Fruit fly (Drosophila melanogaster): Measurements from ENCODE around the gene CG13078.

Gene CG13078

dm6 chr2L:19542268-19542773, 21.4 kb upstream of the CG13078 start (continued):
- TF ChIP-seq tna (GFP tag; IDR thresholded peaks at IDR 0.05; ENCODE audit: partially characterized antibody) (peak; percentile 92), CG8290 (GFP tag; optimal IDR thresholded peaks at IDR 0.05) (no peak), CG8290 (tag; optimal IDR thresholded peaks at IDR 0.05) (peak in 1 of 2 experiments; percentile 48), nerfin-1 (tag; optimal IDR thresholded peaks at IDR 0.05) (peak; percentile 63), eve (GFP tag; optimal IDR thresholded peaks at IDR 0.05) (no peak), Stat92E (GFP tag; optimal IDR thresholded peaks at IDR 0.05) (peak in 1 of 3 experiments; percentile 35), Abd-B (GFP tag; optimal IDR thresholded peaks at IDR 0.05) (peak; percentile 46), ato (GFP tag; IDR thresholded peaks at IDR 0.05; ENCODE audit: partially characterized antibody) (peak; percentile 94), Fer1 (GFP tag; optimal IDR thresholded peaks at IDR 0.05) (peak; percentile 26), CG31365 (tag; optimal IDR thresholded peaks at IDR 0.05) (no peak), CG2129 (GFP tag; IDR thresholded peaks at IDR 0.05; ENCODE audit: partially characterized antibody) (peak; percentile 62), Med (GFP tag) (peak; percentile 59), CG14014 (GFP tag; IDR thresholded peaks at IDR 0.05) (no peak), mld (GFP tag; IDR thresholded peaks at IDR 0.05; ENCODE audit: partially characterized antibody) (peak; percentile 84), CG17186 (GFP tag; optimal IDR thresholded peaks at IDR 0.05) (no peak), CG16813 (GFP tag; IDR thresholded peaks at IDR 0.05; ENCODE audit: partially characterized antibody) (peak; percentile 89), vnd (GFP tag; IDR thresholded peaks at IDR 0.05; ENCODE audit: partially characterized antibody) (peak; percentile 91), sd (tag; optimal IDR thresholded peaks at IDR 0.05) (peak; percentile 50), CG14441 (GFP tag; IDR thresholded peaks at IDR 0.05) (no peak), grn (GFP tag; optimal IDR thresholded peaks at IDR 0.05) (peak; percentile 62), dmrt99B (tag; optimal IDR thresholded peaks at IDR 0.05) (no peak), gfzf (GFP tag; optimal IDR thresholded peaks at IDR 0.05) (peak; percentile 45), CG17568 (GFP tag; optimal IDR thresholded peaks at IDR 0.05) (no peak), Poxn (GFP tag; IDR thresholded peaks at IDR 0.05) (no peak), zen (tag; optimal IDR thresholded peaks at IDR 0.05) (peak; percentile 8), HLH4C (GFP tag; IDR thresholded peaks at IDR 0.05; ENCODE audit: partially characterized antibody) (peak; percentile 95), Fer2 (tag; optimal IDR thresholded peaks at IDR 0.05) (no peak), Hmr (GFP tag; optimal IDR thresholded peaks at IDR 0.05) (peak; percentile 28), CG3995 (GFP tag; optimal IDR thresholded peaks at IDR 0.05) (peak; percentile 99), CG13894 (tag; optimal IDR thresholded peaks at IDR 0.05) (peak; percentile 28), YL-1 (GFP tag; optimal IDR thresholded peaks at IDR 0.05) (peak; percentile 78), CG14710 (tag; optimal IDR thresholded peaks at IDR 0.05) (peak; percentile 30), nerfin-2 (GFP tag; IDR thresholded peaks at IDR 0.05; ENCODE audit: partially characterized antibody) (peak; percentile 95), CG2116 (GFP tag; optimal IDR thresholded peaks at IDR 0.05) (peak; percentile 78), CG7372 (GFP tag; IDR thresholded peaks at IDR 0.05) (no peak), Fer3 (tag; optimal IDR thresholded peaks at IDR 0.05) (no peak), HmgZ (tag; optimal IDR thresholded peaks at IDR 0.05) (peak; percentile 71), scrt (GFP tag; optimal IDR thresholded peaks at IDR 0.05) (peak; percentile 37), CG12659 (GFP tag; optimal IDR thresholded peaks at IDR 0.05) (peak; percentile 77), CG6854 (GFP tag; optimal IDR thresholded peaks at IDR 0.05) (no peak), CG5245 (GFP tag; optimal IDR thresholded peaks at IDR 0.05) (no peak), dm (GFP tag; optimal IDR thresholded peaks at IDR 0.05) (peak; percentile 1)
